Fruit fly (Drosophila melanogaster) whole organism, embryonic: ENCODE results near the gene Pis.

Source experiments
- Adf1 ChIP-seq: fragments of 200-800 bp; sonication (Bioruptor generic); IDR thresholded peaks from 2 replicates; pipeline ENCODE4 v1.3.6; 2022; ENCODE audit warnings: missing biosample characterization, missing genetic modification characterization
- Asciz ChIP-seq: fragments of 200-800 bp; sonication (Bioruptor generic); optimal IDR thresholded peaks from 2 replicates; lab custom pipeline; 2017; ENCODE audit warnings: missing biosample characterization, mild to moderate bottlenecking, missing genetic modification characterization, missing genetic modification reagents
- B-H2 ChIP-seq: fragments of 200-800 bp; sonication (Bioruptor generic); optimal IDR thresholded peaks from 2 replicates; lab custom pipeline; 2018; ENCODE audit warnings: missing biosample characterization, mild to moderate bottlenecking, missing genetic modification characterization
- BEAF-32 ChIP-seq: fragments of 200-800 bp; sonication (Bioruptor generic); optimal IDR thresholded peaks from 3 replicates; lab custom pipeline; 2017; ENCODE audit warnings: missing biosample characterization, missing genetic modification characterization, mild to moderate bottlenecking, moderate library complexity, missing genetic modification reagents
- CG1024 ChIP-seq: fragments of 200-800 bp; sonication (Bioruptor generic); IDR thresholded peaks from 2 replicates; pipeline ENCODE4 v1.3.6; 2022; ENCODE audit warnings: missing biosample characterization, missing genetic modification characterization
- CG10274 ChIP-seq: fragments of 200-800 bp; sonication (Bioruptor generic); optimal IDR thresholded peaks from 3 replicates; lab custom pipeline; 2017; ENCODE audit warnings: missing biosample characterization, mild to moderate bottlenecking, missing genetic modification characterization
- CG10462 ChIP-seq: fragments of 200-800 bp; sonication (Bioruptor generic); optimal IDR thresholded peaks from 2 replicates; lab custom pipeline; 2016; ENCODE audit warnings: missing biosample characterization, missing genetic modification characterization
- CG12219 ChIP-seq: fragments of 200-800 bp; sonication (Bioruptor generic); optimal IDR thresholded peaks from 3 replicates; lab custom pipeline; 2018; ENCODE audit warnings: missing biosample characterization, mild to moderate bottlenecking, missing genetic modification characterization
- CG12659 ChIP-seq: fragments of 200-800 bp; sonication (Bioruptor generic); optimal IDR thresholded peaks from 3 replicates; lab custom pipeline; 2017; ENCODE audit warnings: mild to moderate bottlenecking, missing biosample characterization, missing genetic modification reagents, missing genetic modification characterization
- CG12769 ChIP-seq: fragments of 200-800 bp; sonication (Bioruptor generic); optimal IDR thresholded peaks from 2 replicates; lab custom pipeline; 2019; ENCODE audit warnings: missing biosample characterization, mild to moderate bottlenecking, missing genetic modification characterization, moderate library complexity
- CG13123 ChIP-seq: fragments of 200-800 bp; sonication (Bioruptor generic); optimal IDR thresholded peaks from 2 replicates; lab custom pipeline; 2016; ENCODE audit warnings: missing biosample characterization, missing genetic modification characterization
- CG13287 ChIP-seq: fragments of 200-800 bp; sonication (Bioruptor generic); IDR thresholded peaks from 2 replicates; pipeline ENCODE4 v1.3.6; 2022; ENCODE audit warnings: missing biosample characterization, missing genetic modification characterization; ENCODE audit not compliant: partially characterized antibody
- CG14710 ChIP-seq: fragments of 200-800 bp; sonication (Bioruptor generic); optimal IDR thresholded peaks from 3 replicates; lab custom pipeline; 2019; ENCODE audit warnings: missing biosample characterization, mild to moderate bottlenecking, missing genetic modification characterization, moderate library complexity
- CG15514 ChIP-seq: fragments of 200-800 bp; sonication (Bioruptor generic); optimal IDR thresholded peaks from 3 replicates; lab custom pipeline; 2017; ENCODE audit warnings: missing biosample characterization, missing genetic modification characterization, mild to moderate bottlenecking, moderate library complexity, missing genetic modification reagents
- CG1603 ChIP-seq: fragments of 200-800 bp; sonication (Bioruptor generic); optimal IDR thresholded peaks from 2 replicates; lab custom pipeline; 2019; ENCODE audit warnings: missing biosample characterization, mild to moderate bottlenecking, missing genetic modification characterization, moderate library complexity
- CG17186 ChIP-seq: fragments of 200-800 bp; sonication (Bioruptor generic); optimal IDR thresholded peaks from 3 replicates; lab custom pipeline; 2017; ENCODE audit warnings: missing biosample characterization, missing genetic modification reagents, missing genetic modification characterization
- CG17359 ChIP-seq: fragments of 200-800 bp; sonication (Bioruptor generic); optimal IDR thresholded peaks from 3 replicates; lab custom pipeline; 2018; ENCODE audit warnings: missing biosample characterization, mild to moderate bottlenecking, missing genetic modification characterization, moderate library complexity
- CG30431 ChIP-seq: fragments of 200-800 bp; sonication (Bioruptor generic); optimal IDR thresholded peaks from 2 replicates; lab custom pipeline; 2017; ENCODE audit warnings: missing biosample characterization, missing genetic modification characterization
- CG4424 ChIP-seq: fragments of 200-800 bp; sonication (Bioruptor generic); optimal IDR thresholded peaks from 3 replicates; lab custom pipeline; 2016; ENCODE audit warnings: missing biosample characterization, missing genetic modification characterization
- CG7271 ChIP-seq: fragments of 200-800 bp; sonication (Bioruptor generic); optimal IDR thresholded peaks from 2 replicates; lab custom pipeline; 2018; ENCODE audit warnings: missing biosample characterization, mild to moderate bottlenecking, missing genetic modification characterization, moderate library complexity
- CG7786 ChIP-seq: fragments of 200-800 bp; sonication (Bioruptor generic); optimal IDR thresholded peaks from 2 replicates; lab custom pipeline; 2016; ENCODE audit warnings: missing biosample characterization, missing genetic modification characterization
- CG7928 ChIP-seq: fragments of 200-800 bp; sonication (Bioruptor generic); optimal IDR thresholded peaks from 2 replicates; lab custom pipeline; 2017; ENCODE audit warnings: missing biosample characterization, mild to moderate bottlenecking, missing genetic modification characterization
- CG9876 ChIP-seq: fragments of 200-800 bp; sonication (Bioruptor generic); optimal IDR thresholded peaks from 2 replicates; lab custom pipeline; 2016; ENCODE audit warnings: missing biosample characterization, missing genetic modification characterization
- Fer3 ChIP-seq: fragments of 200-800 bp; sonication (Bioruptor generic); optimal IDR thresholded peaks from 2 replicates; lab custom pipeline; 2018; ENCODE audit warnings: missing biosample characterization, mild to moderate bottlenecking, missing genetic modification characterization, moderate library complexity
- HLH4C ChIP-seq: fragments of 200-800 bp; sonication (Bioruptor generic); IDR thresholded peaks from 3 replicates; pipeline ENCODE4 v1.3.6; 2022; ENCODE audit warnings: missing biosample characterization, missing genetic modification characterization; ENCODE audit not compliant: partially characterized antibody
- HmgZ ChIP-seq: fragments of 200-800 bp; sonication (Bioruptor generic); optimal IDR thresholded peaks from 2 replicates; lab custom pipeline; 2018; ENCODE audit warnings: missing biosample characterization, mild to moderate bottlenecking, missing genetic modification characterization
- Hr39 ChIP-seq: fragments of >200 bp; optimal IDR thresholded peaks from 2 replicates; lab custom pipeline; 2017
- MBD-R2 ChIP-seq: fragments of 200-800 bp; sonication (Bioruptor generic); IDR thresholded peaks from 2 replicates; pipeline ENCODE4 v1.3.6; 2022; ENCODE audit warnings: missing biosample characterization, missing genetic modification characterization
- MESR4 ChIP-seq: fragments of 200-800 bp; sonication (Bioruptor generic); optimal IDR thresholded peaks from 2 replicates; lab custom pipeline; 2018; ENCODE audit warnings: missing biosample characterization, mild to moderate bottlenecking, missing genetic modification characterization, moderate library complexity
- Nf-YA ChIP-seq: fragments of 200-800 bp; sonication (Bioruptor generic); IDR thresholded peaks from 2 replicates; pipeline ENCODE4 v1.3.6; 2022; ENCODE audit warnings: missing biosample characterization, missing genetic modification characterization
- Nf-YC ChIP-seq: fragments of 200-800 bp; optimal IDR thresholded peaks from 3 replicates; lab custom pipeline; 2019; ENCODE audit warnings: missing biosample characterization, mild to moderate bottlenecking, missing genetic modification characterization, moderate library complexity
- Optix ChIP-seq: fragments of 200-800 bp; sonication (Bioruptor generic); IDR thresholded peaks from 3 replicates; pipeline ENCODE4 v1.3.6; 2022; ENCODE audit warnings: missing biosample characterization, missing genetic modification characterization
- Poxn ChIP-seq: fragments of 200-800 bp; sonication (Bioruptor generic); IDR thresholded peaks from 2 replicates; pipeline ENCODE4 v1.3.6; 2022; ENCODE audit warnings: missing biosample characterization, missing genetic modification characterization
- Scr ChIP-seq: fragments of 200-800 bp; sonication (Bioruptor generic); IDR thresholded peaks from 2 replicates; pipeline ENCODE4 v1.3.6; 2022; ENCODE audit warnings: missing biosample characterization, missing genetic modification characterization; ENCODE audit not compliant: partially characterized antibody
- Six4 ChIP-seq: fragments of 200-800 bp; sonication (Bioruptor generic); optimal IDR thresholded peaks from 2 replicates; lab custom pipeline; 2016; ENCODE audit warnings: missing biosample characterization, missing genetic modification characterization
- Tbp ChIP-seq: fragments of >200 bp; optimal IDR thresholded peaks from 2 replicates; lab custom pipeline; 2018; ENCODE audit warnings: missing biosample characterization, missing genetic modification characterization
- YL-1 ChIP-seq: fragments of 200-800 bp; sonication (Bioruptor generic); optimal IDR thresholded peaks from 3 replicates; lab custom pipeline; 2017; ENCODE audit warnings: missing biosample characterization, mild to moderate bottlenecking, missing genetic modification characterization
- amos ChIP-seq: fragments of 200-800 bp; sonication (Bioruptor generic); IDR thresholded peaks from 2 replicates; pipeline ENCODE4 v1.3.6; 2022; ENCODE audit warnings: missing biosample characterization, missing genetic modification characterization; ENCODE audit not compliant: partially characterized antibody
- bbx ChIP-seq: fragments of 200-800 bp; sonication (Bioruptor generic); IDR thresholded peaks from 2 replicates; pipeline ENCODE4 v1.3.6; 2022; ENCODE audit warnings: missing biosample characterization, missing genetic modification characterization; ENCODE audit not compliant: partially characterized antibody
- chm ChIP-seq: fragments of 200-800 bp; sonication (Bioruptor generic); IDR thresholded peaks from 2 replicates; pipeline ENCODE4 v1.3.6; 2022; ENCODE audit warnings: missing biosample characterization, missing genetic modification characterization
- ems ChIP-seq: fragments of 200-800 bp; sonication (Bioruptor generic); optimal IDR thresholded peaks from 3 replicates; lab custom pipeline; 2016; ENCODE audit warnings: missing biosample characterization, missing genetic modification characterization
- ftz-f1 ChIP-seq: fragments of 200-800 bp; sonication (Bioruptor generic); optimal IDR thresholded peaks from 2 replicates; lab custom pipeline; 2016; ENCODE audit warnings: missing biosample characterization, missing genetic modification characterization
- klu ChIP-seq: fragments of 200-800 bp; sonication (Bioruptor generic); IDR thresholded peaks from 2 replicates; pipeline ENCODE4 v1.3.6; 2022; ENCODE audit warnings: missing biosample characterization, missing genetic modification characterization
- luna ChIP-seq: fragments of 200-800 bp; sonication (Bioruptor generic); optimal IDR thresholded peaks from 2 replicates; lab custom pipeline; 2016; ENCODE audit warnings: missing biosample characterization, missing genetic modification characterization
- nau ChIP-seq: fragments of 200-800 bp; sonication (Bioruptor generic); optimal IDR thresholded peaks from 3 replicates; lab custom pipeline; 2017; ENCODE audit warnings: missing biosample characterization, mild to moderate bottlenecking, missing genetic modification characterization, missing genetic modification reagents
- phol ChIP-seq: fragments of 200-800 bp; sonication (Bioruptor generic); optimal IDR thresholded peaks from 3 replicates; lab custom pipeline; 2018; ENCODE audit warnings: missing biosample characterization, mild to moderate bottlenecking, missing genetic modification characterization, moderate library complexity
- usp ChIP-seq: fragments of >200 bp; optimal IDR thresholded peaks from 2 replicates; lab custom pipeline; 2017; ENCODE audit warnings: missing biosample characterization, missing genetic modification characterization
- zfh1 ChIP-seq: fragments of 200-800 bp; sonication (Bioruptor generic); IDR thresholded peaks from 3 replicates; pipeline ENCODE4 v1.3.6; 2022; ENCODE audit warnings: missing biosample characterization, missing genetic modification characterization

Gene Pis

DNA sequence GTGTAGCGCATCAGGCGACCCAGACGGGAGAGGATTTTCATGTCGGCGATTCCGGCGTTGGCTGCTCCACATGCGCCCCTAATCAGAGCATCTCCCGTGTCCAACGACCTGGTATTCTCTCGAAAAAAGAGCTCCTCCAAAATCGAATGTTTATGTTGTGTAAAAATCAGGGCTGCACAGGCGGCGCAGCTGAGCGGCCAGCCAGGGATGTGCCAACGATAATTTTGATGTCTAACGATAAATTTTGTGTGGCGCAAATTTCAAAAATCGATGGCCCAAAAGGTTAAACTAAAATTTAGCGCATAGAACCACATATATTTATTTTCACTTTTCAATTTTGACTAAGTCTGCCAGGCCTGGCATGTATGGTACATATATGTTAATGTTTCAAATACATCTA lies 2.5 kb downstream of the Pis start, which contains the start of gene CG9240 (continued):
- TF ChIP-seq HLH4C (GFP tag; lab: Robert Waterston, UW) = peak; percentile 35; the same call in 1 of the 3 replicates
- no peak for TF ChIP-seq ftz-f1 (GFP tag; lab: Kevin White, UChicago)
- no peak for TF ChIP-seq Optix
- TF ChIP-seq Six4 (GFP tag; lab: Kevin White, UChicago) = no peak
- peak; percentile 32; the same call in 1 of the 2 replicates for TF ChIP-seq CG13287 (GFP tag; lab: Robert Waterston, UW)
- no peak for TF ChIP-seq CG12219 (GFP tag; lab: Kevin White, UChicago)
- TF ChIP-seq Tbp (GFP tag; lab: Kevin White, UChicago) = no peak
- TF ChIP-seq ems (GFP tag; lab: Kevin White, UChicago) = no peak
- no peak for TF ChIP-seq Poxn (GFP tag; lab: Robert Waterston, UW)
- no peak for TF ChIP-seq CG1024
- TF ChIP-seq MESR4 = peak; percentile 56
- no peak for TF ChIP-seq Asciz (GFP tag; lab: Kevin White, UChicago)
- 0 out of 3 replicates have a peak, but pooled peaks have one; percentile 28 for TF ChIP-seq zfh1 (GFP tag; lab: Robert Waterston, UW)
- no peak for TF ChIP-seq Fer3
- peak; percentile 69 for TF ChIP-seq CG15514 (GFP tag; lab: Kevin White, UChicago)
- peak; percentile 98 for TF ChIP-seq CG7928 (GFP tag; lab: Kevin White, UChicago)
- peak; percentile 25; the same call in 1 of the 2 replicates for TF ChIP-seq Scr (GFP tag; lab: Robert Waterston, UW)
- TF ChIP-seq CG7271 (tag; lab: Kevin White, UChicago) = no peak
- TF ChIP-seq HmgZ (tag; lab: Kevin White, UChicago) = peak; percentile 44
- TF ChIP-seq CG17186 (GFP tag; lab: Kevin White, UChicago) = peak; percentile 42
- peak; percentile 5 for TF ChIP-seq CG12769 (tag; lab: Kevin White, UChicago)
- TF ChIP-seq CG30431 (GFP tag; lab: Kevin White, UChicago) = no peak
- TF ChIP-seq phol = peak; percentile 12
- TF ChIP-seq CG9876 (GFP tag; lab: Kevin White, UChicago) = no peak
- TF ChIP-seq CG7786 = no peak
- TF ChIP-seq B-H2 (GFP tag; lab: Kevin White, UChicago) = peak; percentile 8
- TF ChIP-seq CG4424 (GFP tag; lab: Kevin White, UChicago) = no peak
- no peak for TF ChIP-seq Hr39
- TF ChIP-seq CG10274 (GFP tag; lab: Kevin White, UChicago) = no peak
- TF ChIP-seq klu = no peak
- peak; percentile 87 for TF ChIP-seq MBD-R2 (GFP tag; lab: Robert Waterston, UW)
- TF ChIP-seq CG1603 (tag; lab: Kevin White, UChicago) = peak; percentile 60
- TF ChIP-seq luna (GFP tag; lab: Kevin White, UChicago) = no peak
- TF ChIP-seq bbx (GFP tag; lab: Robert Waterston, UW) = no peak
- TF ChIP-seq CG12659 (GFP tag; lab: Kevin White, UChicago) = peak; percentile 6
- TF ChIP-seq Nf-YA (GFP tag; lab: Robert Waterston, UW) = no peak
- TF ChIP-seq CG10462 (GFP tag; lab: Kevin White, UChicago) = no peak
- TF ChIP-seq amos = peak; percentile 28; the same call in 1 of the 2 replicates
- TF ChIP-seq Nf-YC (tag; lab: Kevin White, UChicago) = no peak
- no peak for TF ChIP-seq usp (GFP tag; lab: Kevin White, UChicago)
- TF ChIP-seq CG17359 (tag; lab: Kevin White, UChicago) = no peak
- TF ChIP-seq YL-1 (GFP tag; lab: Kevin White, UChicago) = peak; percentile 41
- no peak for TF ChIP-seq chm (GFP tag; lab: Robert Waterston, UW)
- peak; percentile 41 for TF ChIP-seq BEAF-32 (GFP tag; lab: Kevin White, UChicago)
- TF ChIP-seq nau (GFP tag; lab: Kevin White, UChicago) = no peak
- peak; percentile 10 for TF ChIP-seq CG14710 (tag; lab: Kevin White, UChicago)
- TF ChIP-seq Adf1 (GFP tag; lab: Robert Waterston, UW) = 0 out of 2 replicates have a peak, but pooled peaks have one; percentile 14
- TF ChIP-seq CG13123 (GFP tag; lab: Kevin White, UChicago) = no peak
